Fruit fly (Drosophila melanogaster): ENCODE results near the gene CG10171.
A peak's percentile ranks its signal among the peaks of the same experiment; 100 is the strongest.

CG10171 gene

DNA sequence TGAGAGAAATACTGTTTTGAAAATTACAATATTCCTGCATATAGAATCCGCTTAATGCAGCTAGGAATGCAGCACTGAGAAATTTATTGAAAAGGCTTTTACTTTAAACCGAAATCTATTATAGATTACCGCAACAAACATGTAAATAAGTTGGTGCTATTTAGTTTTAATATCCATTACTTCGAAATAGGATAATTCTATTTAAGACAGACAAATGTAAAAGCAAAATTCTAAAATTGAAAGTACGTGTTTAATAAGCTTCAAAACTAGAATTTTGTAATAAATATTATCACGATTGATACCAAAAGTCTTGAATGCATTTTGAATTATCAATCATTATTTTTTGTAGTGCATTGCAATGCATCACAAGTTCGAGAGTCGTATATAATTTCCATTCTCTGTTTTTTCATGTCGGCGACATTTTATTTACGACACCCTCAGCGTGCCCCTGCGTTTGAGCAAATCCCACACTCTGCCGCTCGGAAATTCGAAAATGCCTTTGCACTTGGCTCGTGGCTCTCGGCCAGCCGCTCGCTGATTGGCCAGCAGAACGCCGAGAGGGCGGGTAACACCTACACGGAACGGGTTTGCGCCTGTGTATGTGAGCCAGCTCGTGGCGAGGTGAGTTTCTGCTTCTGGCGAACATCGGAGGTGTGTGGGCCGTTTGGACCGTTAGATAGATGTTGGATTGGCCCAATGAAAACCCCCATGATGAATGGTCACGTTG lies 15.6 kb upstream of the CG10171 start (continued):
- no peak for TF ChIP-seq Drgx (GFP tag; IDR thresholded peaks at IDR 0.05)
- TF ChIP-seq ind (GFP tag; optimal IDR thresholded peaks at IDR 0.05), result no peak
- no peak for TF ChIP-seq nom (GFP tag; optimal IDR thresholded peaks at IDR 0.05)
- TF ChIP-seq tio (GFP tag; optimal IDR thresholded peaks at IDR 0.05), result peak; percentile 22
- TF ChIP-seq zen2 (GFP tag; IDR thresholded peaks at IDR 0.05; ENCODE audit: partially characterized antibody), result no peak
- TF ChIP-seq CG12219 (GFP tag; optimal IDR thresholded peaks at IDR 0.05), result no peak
- no peak for TF ChIP-seq Atf3 (GFP tag; optimal IDR thresholded peaks at IDR 0.05)
- TF ChIP-seq CG15601 (tag; optimal IDR thresholded peaks at IDR 0.05), result no peak
- no peak for TF ChIP-seq CG13624 (GFP tag; optimal IDR thresholded peaks at IDR 0.05)
- no peak for TF ChIP-seq bbx (GFP tag; IDR thresholded peaks at IDR 0.05; ENCODE audit: partially characterized antibody)
- no peak for TF ChIP-seq Xbp1 (GFP tag; optimal IDR thresholded peaks at IDR 0.05)
- no peak for TF ChIP-seq CG4282 (GFP tag; optimal IDR thresholded peaks at IDR 0.05)
- no peak for TF ChIP-seq NC2α (GFP tag; optimal IDR thresholded peaks at IDR 0.05)
- peak; percentile 60 for TF ChIP-seq fd96Cb (tag; optimal IDR thresholded peaks at IDR 0.05)
- peak; percentile 68 for TF ChIP-seq nmo (GFP tag; optimal IDR thresholded peaks at IDR 0.05)
- TF ChIP-seq CG6175 (GFP tag; IDR thresholded peaks at IDR 0.05), result no peak
- no peak for TF ChIP-seq sens-2 (GFP tag; IDR thresholded peaks at IDR 0.05)
- TF ChIP-seq CG6689 (GFP tag; IDR thresholded peaks at IDR 0.05), result peak; percentile 48
- peak; percentile 3 for TF ChIP-seq Asciz (GFP tag; optimal IDR thresholded peaks at IDR 0.05)
- no peak for TF ChIP-seq Jarid2 (GFP tag; optimal IDR thresholded peaks at IDR 0.05)
- no peak for TF ChIP-seq Ptx1 (GFP tag; IDR thresholded peaks at IDR 0.05)
- TF ChIP-seq Awh (GFP tag; IDR thresholded peaks at IDR 0.05), result no peak
- no peak for TF ChIP-seq Atf6 (GFP tag; IDR thresholded peaks at IDR 0.05)
- peak; percentile 11 for TF ChIP-seq CG9437 (GFP tag; optimal IDR thresholded peaks at IDR 0.05)
- TF ChIP-seq lilli (GFP tag; optimal IDR thresholded peaks at IDR 0.05), result no peak
- TF ChIP-seq CG7271 (tag; optimal IDR thresholded peaks at IDR 0.05), result no peak
- no peak for TF ChIP-seq CG4360 (GFP tag; IDR thresholded peaks at IDR 0.05)
- no peak for TF ChIP-seq fru (optimal IDR thresholded peaks at IDR 0.05)
- TF ChIP-seq H2.0 (GFP tag; IDR thresholded peaks at IDR 0.05), result no peak
- TF ChIP-seq usp (GFP tag; optimal IDR thresholded peaks at IDR 0.05), result no peak
- peak; percentile 10 for TF ChIP-seq tin (GFP tag; optimal IDR thresholded peaks at IDR 0.05)
- TF ChIP-seq CG32532 (GFP tag; IDR thresholded peaks at IDR 0.05), result no peak
- peak; percentile 70 for TF ChIP-seq CG2712 (tag; optimal IDR thresholded peaks at IDR 0.05)
- TF ChIP-seq prd (optimal IDR thresholded peaks at IDR 0.05), result no peak
- TF ChIP-seq prd (GFP tag; IDR thresholded peaks at IDR 0.05), result peak; percentile 13; the same call in 1 of the 3 replicates
- no peak for TF ChIP-seq CG10462 (GFP tag; optimal IDR thresholded peaks at IDR 0.05)
- no peak for TF ChIP-seq ems (GFP tag; optimal IDR thresholded peaks at IDR 0.05)
- TF ChIP-seq CG7372 (GFP tag; IDR thresholded peaks at IDR 0.05), result no peak
- no peak for TF ChIP-seq Dbx (GFP tag; IDR thresholded peaks at IDR 0.05)
- peak; percentile 16 for TF ChIP-seq Oli (tag; optimal IDR thresholded peaks at IDR 0.05)
- no peak for TF ChIP-seq CkIIα-i1 (GFP tag; IDR thresholded peaks at IDR 0.05)
- TF ChIP-seq Pdp1 (GFP tag; optimal IDR thresholded peaks at IDR 0.05), result no peak
- TF ChIP-seq Deaf1 (tag; optimal IDR thresholded peaks at IDR 0.05), result peak; percentile 89
- no peak for TF ChIP-seq grn (GFP tag; optimal IDR thresholded peaks at IDR 0.05)
- no peak for TF ChIP-seq ash1 (GFP tag; optimal IDR thresholded peaks at IDR 0.05)
- no peak for TF ChIP-seq CG3847 (GFP tag; IDR thresholded peaks at IDR 0.05)
- TF ChIP-seq lmd (GFP tag; IDR thresholded peaks at IDR 0.05), result no peak; the same call in 1 of the 2 replicates
- no peak for TF ChIP-seq Side (GFP tag; optimal IDR thresholded peaks at IDR 0.05)
- TF ChIP-seq kay (GFP tag; optimal IDR thresholded peaks at IDR 0.05), result no peak
- peak; percentile 6 for TF ChIP-seq gsb-n (tag; optimal IDR thresholded peaks at IDR 0.05)
- TF ChIP-seq Stat92E (GFP tag; optimal IDR thresholded peaks at IDR 0.05), result no peak

All from whole organism, embryonic.